Worm (Caenorhabditis elegans) whole organism, late embryonic: ENCODE data around the gene H32C10.1.

Source experiments
- C08G9.2 ChIP-seq: sonication (generic microtip); optimal IDR thresholded peaks from 2 replicates; lab custom pipeline; 2016; ENCODE audit warnings: mild to moderate bottlenecking, missing genetic modification characterization, moderate library complexity, missing compliant biosample characterization
- K02D7.2 ChIP-seq: sonication (generic microtip); optimal IDR thresholded peaks from 2 replicates; lab custom pipeline; 2017; ENCODE audit warnings: mild to moderate bottlenecking, missing genetic modification characterization, missing compliant biosample characterization
- Y22D7AL.16 ChIP-seq: sonication (generic microtip); optimal IDR thresholded peaks from 2 replicates; lab custom pipeline; 2016; ENCODE audit warnings: missing genetic modification characterization, missing compliant biosample characterization
- ahr-1 ChIP-seq: sonication (generic microtip); optimal IDR thresholded peaks from 2 replicates; lab custom pipeline; 2016; ENCODE audit warnings: missing genetic modification characterization, missing compliant biosample characterization
- ama-1 ChIP-seq: fragments of 150-350 bp; optimal IDR thresholded peaks from 2 replicates; lab custom pipeline; 2014
- ceh-14 ChIP-seq: sonication (generic microtip); optimal IDR thresholded peaks from 2 replicates; lab custom pipeline; 2016; ENCODE audit warnings: missing genotype, missing genetic modification characterization, missing compliant biosample characterization
- ceh-18 ChIP-seq: sonication (generic microtip); optimal IDR thresholded peaks from 2 replicates; lab custom pipeline; 2016; ENCODE audit warnings: missing genetic modification characterization, missing compliant biosample characterization
- ceh-22 ChIP-seq: sonication (generic microtip); optimal IDR thresholded peaks from 2 replicates; lab custom pipeline; 2017; ENCODE audit warnings: missing biosample characterization, missing genetic modification characterization
- ceh-24 ChIP-seq: sonication (generic microtip); optimal IDR thresholded peaks from 2 replicates; lab custom pipeline; 2016; ENCODE audit warnings: mild to moderate bottlenecking, missing genetic modification characterization, missing compliant biosample characterization
- ceh-31 ChIP-seq: sonication (generic microtip); optimal IDR thresholded peaks from 2 replicates; lab custom pipeline; 2016; ENCODE audit warnings: missing genetic modification characterization, missing compliant biosample characterization
- ceh-34 ChIP-seq: sonication (generic microtip); optimal IDR thresholded peaks from 2 replicates; lab custom pipeline; 2016; ENCODE audit warnings: mild to moderate bottlenecking, missing genetic modification characterization, missing compliant biosample characterization
- ceh-48 ChIP-seq: sonication (generic microtip); optimal IDR thresholded peaks from 2 replicates; lab custom pipeline; 2016; ENCODE audit warnings: missing genetic modification characterization, inconsistent platforms, missing compliant biosample characterization
- ceh-6 ChIP-seq: fragments of 200-800 bp; sonication (Bioruptor generic); optimal IDR thresholded peaks from 2 replicates; lab custom pipeline; 2018; ENCODE audit warnings: mild to moderate bottlenecking, missing genetic modification characterization, missing compliant biosample characterization
- che-1 ChIP-seq: sonication (generic microtip); optimal IDR thresholded peaks from 2 replicates; lab custom pipeline; 2016; ENCODE audit warnings: mild to moderate bottlenecking, missing genetic modification characterization, missing compliant biosample characterization
- elt-2 ChIP-seq: sonication (generic microtip); optimal IDR thresholded peaks from 2 replicates; lab custom pipeline; 2016; ENCODE audit warnings: missing genetic modification reagents, missing genetic modification characterization, missing compliant biosample characterization
- elt-4 ChIP-seq: sonication (generic microtip); optimal IDR thresholded peaks from 2 replicates; lab custom pipeline; 2016; ENCODE audit warnings: missing genetic modification characterization, missing compliant biosample characterization
- fkh-6 ChIP-seq: sonication (generic microtip); optimal IDR thresholded peaks from 2 replicates; lab custom pipeline; 2016; ENCODE audit warnings: missing genetic modification characterization, missing compliant biosample characterization
- gmeb-2 ChIP-seq: sonication (generic microtip); optimal IDR thresholded peaks from 2 replicates; lab custom pipeline; 2016; ENCODE audit warnings: missing genetic modification characterization, inconsistent platforms, missing compliant biosample characterization
- hlh-8 ChIP-seq: sonication (generic microtip); optimal IDR thresholded peaks from 2 replicates; lab custom pipeline; 2016; ENCODE audit warnings: missing genotype, missing genetic modification characterization, missing compliant biosample characterization
- lin-11 ChIP-seq: fragments of 200-800 bp; sonication (Bioruptor generic); optimal IDR thresholded peaks from 2 replicates; lab custom pipeline; 2018; ENCODE audit warnings: mild to moderate bottlenecking, missing genetic modification characterization, missing compliant biosample characterization
- mec-3 ChIP-seq: sonication (generic microtip); optimal IDR thresholded peaks from 2 replicates; lab custom pipeline; 2016; ENCODE audit warnings: borderline replicate concordance, missing genetic modification characterization, missing compliant biosample characterization
- nfya-1 ChIP-seq: sonication (generic microtip); optimal IDR thresholded peaks from 2 replicates; lab custom pipeline; 2017; ENCODE audit warnings: missing genetic modification characterization, mild to moderate bottlenecking, missing compliant biosample characterization, antibody characterized with exemption, moderate library complexity
- nhr-11 ChIP-seq: fragments of 150-350 bp; optimal IDR thresholded peaks from 2 replicates; lab custom pipeline; 2014; ENCODE audit warnings: missing biosample characterization, missing genetic modification characterization
- odd-2 ChIP-seq: sonication (generic microtip); optimal IDR thresholded peaks from 2 replicates; lab custom pipeline; 2017; ENCODE audit warnings: antibody characterized with exemption, mild to moderate bottlenecking, missing genetic modification characterization, missing compliant biosample characterization
- pag-3 ChIP-seq: sonication (generic microtip); optimal IDR thresholded peaks from 2 replicates; lab custom pipeline; 2016; ENCODE audit warnings: missing compliant biosample characterization, missing genetic modification characterization, borderline replicate concordance
- pat-9 ChIP-seq: fragments of 200-800 bp; sonication (Bioruptor generic); optimal IDR thresholded peaks from 2 replicates; lab custom pipeline; 2018; ENCODE audit warnings: mild to moderate bottlenecking, missing genetic modification characterization, moderate library complexity, missing compliant biosample characterization
- pax-1 ChIP-seq: fragments of 150-350 bp; optimal IDR thresholded peaks from 2 replicates; lab custom pipeline; 2014; ENCODE audit warnings: missing biosample characterization, missing genetic modification characterization
- pha-4 ChIP-seq: fragments of 150-350 bp; optimal IDR thresholded peaks from 2 replicates; lab custom pipeline; 2018; ENCODE audit warnings: missing biosample characterization, missing genetic modification reagents, missing genetic modification characterization
- pros-1 ChIP-seq: fragments of 150-350 bp; optimal IDR thresholded peaks from 2 replicates; lab custom pipeline; 2014; ENCODE audit warnings: missing biosample characterization, missing genetic modification reagents, missing genetic modification characterization
- ref-2 ChIP-seq: sonication (generic microtip); optimal IDR thresholded peaks from 2 replicates; lab custom pipeline; 2016; ENCODE audit warnings: missing genetic modification characterization, missing compliant biosample characterization
- sdc-2 ChIP-seq: sonication (generic microtip); optimal IDR thresholded peaks from 2 replicates; lab custom pipeline; 2016; ENCODE audit warnings: missing genotype, missing genetic modification characterization, missing compliant biosample characterization
- sox-2 ChIP-seq: fragments of 200-800 bp; sonication (Bioruptor generic); IDR thresholded peaks from 2 replicates; pipeline ENCODE4 v1.3.6; 2022; ENCODE audit warnings: missing genetic modification reagents, missing genetic modification characterization, missing compliant biosample characterization
- tbx-2 ChIP-seq: sonication (generic microtip); optimal IDR thresholded peaks from 2 replicates; lab custom pipeline; 2016; ENCODE audit warnings: missing genetic modification characterization, missing compliant biosample characterization
- tbx-7 ChIP-seq: sonication (generic microtip); optimal IDR thresholded peaks from 2 replicates; lab custom pipeline; 2016; ENCODE audit warnings: missing genotype, missing genetic modification characterization, missing compliant biosample characterization
- ttx-3 ChIP-seq: sonication (generic microtip); optimal IDR thresholded peaks from 2 replicates; lab custom pipeline; 2016; ENCODE audit warnings: missing genetic modification reagents, missing genetic modification characterization, missing compliant biosample characterization
- unc-3 ChIP-seq, 2 experiments: fragments of 200-800 bp in 1 of 2; sonication (Bioruptor generic) in 1 of 2; sonication (generic microtip) in 1 of 2; conservative IDR thresholded peaks in 1 of 2; optimal IDR thresholded peaks in 1 of 2; 2 replicates each; pipeline versions ENCODE4 v1.3.6 to Lab custom; 2016 to 2022; ENCODE audit warnings: missing compliant biosample characterization in 2 of 2, missing genetic modification characterization in 2 of 2, missing genetic modification reagents in 1 of 2
- unc-42 ChIP-seq: sonication (generic microtip); optimal IDR thresholded peaks from 2 replicates; lab custom pipeline; 2016; ENCODE audit warnings: missing genotype, missing genetic modification characterization, missing compliant biosample characterization
- unc-55 ChIP-seq: sonication (generic microtip); optimal IDR thresholded peaks from 2 replicates; lab custom pipeline; 2017; ENCODE audit warnings: missing biosample characterization, missing genetic modification reagents, missing genetic modification characterization
- unc-86 ChIP-seq: sonication (generic microtip); optimal IDR thresholded peaks from 2 replicates; lab custom pipeline; 2016; ENCODE audit warnings: missing genetic modification characterization, missing compliant biosample characterization
- ztf-16 ChIP-seq: sonication (generic microtip); optimal IDR thresholded peaks from 2 replicates; lab custom pipeline; 2017; ENCODE audit warnings: missing genetic modification characterization, missing compliant biosample characterization

H32C10.1 gene

DNA sequence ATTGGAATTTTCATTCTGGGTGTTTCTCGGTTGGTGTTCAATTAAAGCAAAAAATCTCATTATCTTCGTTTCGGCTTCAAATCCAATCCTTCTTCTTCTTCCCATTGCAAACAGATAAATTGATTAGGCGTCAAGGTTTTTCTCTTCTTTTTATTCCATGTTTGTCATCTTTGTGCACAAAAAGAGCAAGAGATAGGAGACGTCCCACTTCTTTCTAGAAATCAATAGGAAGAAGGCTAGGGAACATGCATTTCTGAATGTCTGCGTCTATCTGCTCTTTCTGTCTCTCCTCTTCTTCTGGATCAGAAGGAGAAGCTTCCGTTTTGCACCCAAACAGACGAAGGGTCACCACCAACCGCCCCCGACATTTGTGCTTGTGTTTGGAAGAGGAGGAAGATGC, 18.8 kb downstream of the H32C10.1 start (continued):
- TF ChIP-seq elt-4 (tag; lab: Kevin White, UChicago), result no peak
- TF ChIP-seq pha-4 (tag; lab: Kevin White, UChicago), result no peak
- TF ChIP-seq sdc-2 (tag; lab: Kevin White, UChicago), result no peak
- no peak for TF ChIP-seq sox-2 (GFP tag; lab: Robert Waterston, UW)
- TF ChIP-seq tbx-7 (tag; lab: Kevin White, UChicago), result no peak
- TF ChIP-seq hlh-8, result no peak
- TF ChIP-seq ceh-22 (tag; lab: Kevin White, UChicago), result no peak
- no peak for TF ChIP-seq mec-3 (tag; lab: Kevin White, UChicago)

- TF ChIP-seq elt-2 (tag; lab: Kevin White, UChicago) (no peak), unc-42 (tag; lab: Kevin White, UChicago) (peak; percentile 57)
Measured at ce11 chrIV:5954743-5955142, 20.6 kb downstream of the H32C10.1 start.

ce11 chrIV:5959951-5960350, 25.8 kb downstream of the H32C10.1 start:
- no peak for TF ChIP-seq pax-1 (tag; lab: Kevin White, UChicago)
- no peak for TF ChIP-seq nhr-11 (tag; lab: Kevin White, UChicago)
- TF ChIP-seq unc-42 (tag; lab: Kevin White, UChicago), result peak; percentile 62
- no peak for TF ChIP-seq pha-4 (tag; lab: Kevin White, UChicago)
- no peak for TF ChIP-seq nfya-1
- no peak for TF ChIP-seq ahr-1
- no peak for TF ChIP-seq fkh-6 (tag; lab: Kevin White, UChicago)
- TF ChIP-seq hlh-8, result no peak
- TF ChIP-seq unc-55 (GFP tag; lab: Kevin White, UChicago), result no peak
- no peak for TF ChIP-seq ceh-24 (tag; lab: Kevin White, UChicago)
- no peak for TF ChIP-seq ceh-48 (tag; lab: Kevin White, UChicago)
- TF ChIP-seq ceh-14, result peak; percentile 8
- no peak for TF ChIP-seq che-1 (tag; lab: Kevin White, UChicago)
- no peak for TF ChIP-seq odd-2
- TF ChIP-seq Y22D7AL.16 (tag; lab: Kevin White, UChicago), result no peak
- TF ChIP-seq pat-9, result no peak
- peak; percentile 50 for TF ChIP-seq ceh-31

- TF ChIP-seq sdc-2 (tag; lab: Kevin White, UChicago) (no peak), ama-1 (no peak), nhr-11 (tag; lab: Kevin White, UChicago) (no peak), C08G9.2 (tag; lab: Kevin White, UChicago) (no peak), ceh-48 (tag; lab: Kevin White, UChicago) (no peak), ceh-18 (tag; lab: Kevin White, UChicago) (no peak)
Measured at ce11 chrIV:5962219-5962945, 28.2 kb downstream of the H32C10.1 start, which contains the start of gene K02B2.6. TSS of gene K02B2.6 (minus strand) at chrIV:5962269.

ce11 chrIV:5964286-5964685, 30.1 kb downstream of the H32C10.1 start:
- TF ChIP-seq sdc-2 (tag; lab: Kevin White, UChicago) (no peak), ceh-34 (tag; lab: Kevin White, UChicago) (peak; percentile 39), unc-3 (GFP tag; conservative IDR thresholded peaks at IDR 0.05; lab: Robert Waterston, UW) (no peak), unc-3 (tag; optimal IDR thresholded peaks at IDR 0.05; lab: Kevin White, UChicago) (no peak), ref-2 (tag; lab: Kevin White, UChicago) (no peak), unc-55 (GFP tag; lab: Kevin White, UChicago) (peak; percentile 80)

ce11 chrIV:5967035-5967499, 32.9 kb downstream of the H32C10.1 start:
- TF ChIP-seq ceh-22 (tag; lab: Kevin White, UChicago), result no peak
- TF ChIP-seq nhr-11 (tag; lab: Kevin White, UChicago), result no peak
- peak; percentile 54 for TF ChIP-seq pat-9
- no peak for TF ChIP-seq pag-3 (tag; lab: Kevin White, UChicago)
- peak; percentile 76 for TF ChIP-seq ceh-18 (tag; lab: Kevin White, UChicago)
- TF ChIP-seq che-1 (tag; lab: Kevin White, UChicago), result peak; percentile 83
- TF ChIP-seq ceh-6 (GFP tag; lab: Kevin White, UChicago), result peak; percentile 78
- TF ChIP-seq tbx-2 (tag; lab: Kevin White, UChicago), result peak; percentile 75
- TF ChIP-seq K02D7.2, result peak; percentile 72
- TF ChIP-seq ahr-1, result peak; percentile 49
- TF ChIP-seq ttx-3 (tag; lab: Kevin White, UChicago), result peak; percentile 74
- TF ChIP-seq gmeb-2, result peak; percentile 70
- TF ChIP-seq unc-55 (GFP tag; lab: Kevin White, UChicago), result peak; percentile 7
- TF ChIP-seq pros-1 (tag; lab: Kevin White, UChicago), result no peak
- TF ChIP-seq hlh-8, result peak; percentile 47
- peak; percentile 77 for TF ChIP-seq unc-86 (tag; lab: Kevin White, UChicago)
- peak; percentile 77 for TF ChIP-seq ztf-16
- peak; percentile 78 for TF ChIP-seq lin-11 (tag; lab: Kevin White, UChicago)
- peak; percentile 46 for TF ChIP-seq ceh-24 (tag; lab: Kevin White, UChicago)
